Fruit fly (Drosophila melanogaster): Measurements from ENCODE around the gene egh.

The egh gene

dm6 chrX:2581793-2582503 is 6.4 kb upstream of the egh start (continued):
- TF ChIP-seq vri (GFP tag; optimal IDR thresholded peaks at IDR 0.05): no peak
- TF ChIP-seq CG11762 (GFP tag; optimal IDR thresholded peaks at IDR 0.05; ENCODE audit: insufficient read depth): no peak
- TF ChIP-seq lz (GFP tag; optimal IDR thresholded peaks at IDR 0.05): peak; percentile 15
- TF ChIP-seq CG6808 (GFP tag; optimal IDR thresholded peaks at IDR 0.05): no peak
- TF ChIP-seq CG6163 (GFP tag; IDR thresholded peaks at IDR 0.05): peak; percentile 62; the same call in 2 of the 3 replicates
- no peak for TF ChIP-seq Eip93F (GFP tag; optimal IDR thresholded peaks at IDR 0.05)
- no peak for TF ChIP-seq dsx (GFP tag; optimal IDR thresholded peaks at IDR 0.05; ENCODE audit: poor library complexity, severe bottlenecking)
- peak; percentile 19 for TF ChIP-seq topi (GFP tag; optimal IDR thresholded peaks at IDR 0.05)
- TF ChIP-seq Blimp-1 (GFP tag; optimal IDR thresholded peaks at IDR 0.05): no peak
- no peak for TF ChIP-seq Sox15 (GFP tag; optimal IDR thresholded peaks at IDR 0.05)
- no peak for TF ChIP-seq CG3032 (tag; optimal IDR thresholded peaks at IDR 0.05)
- no peak for TF ChIP-seq CG16779 (tag; optimal IDR thresholded peaks at IDR 0.05)
- TF ChIP-seq CG8632 (GFP tag; optimal IDR thresholded peaks at IDR 0.05): no peak
- no peak for TF ChIP-seq Sox102F (GFP tag; optimal IDR thresholded peaks at IDR 0.05)
- TF ChIP-seq pdm3 (GFP tag; optimal IDR thresholded peaks at IDR 0.05): peak; percentile 41
- TF ChIP-seq CG15336 (GFP tag; IDR thresholded peaks at IDR 0.05): 0 out of 2 replicates have a peak, but pooled peaks have one; percentile 28
- no peak for TF ChIP-seq CG8319 (GFP tag; optimal IDR thresholded peaks at IDR 0.05)
- peak; percentile 5 for TF ChIP-seq achi (GFP tag; optimal IDR thresholded peaks at IDR 0.05)

dm6 chrX:2585055-2585715 is 3.1 kb upstream of the egh start, which contains the start of gene CG13760:
CG13760 (minus strand) TSS chrX:2585699.
- TF ChIP-seq Eip93F (GFP tag; optimal IDR thresholded peaks at IDR 0.05) (no peak), Sox102F (GFP tag; optimal IDR thresholded peaks at IDR 0.05) (no peak), CG1621 (tag; optimal IDR thresholded peaks at IDR 0.05) (no peak), CG11762 (GFP tag; optimal IDR thresholded peaks at IDR 0.05; ENCODE audit: insufficient read depth) (no peak), Eip78C (GFP tag) (peak; percentile 57), achi (GFP tag; optimal IDR thresholded peaks at IDR 0.05) (no peak), CG3919 (GFP tag; optimal IDR thresholded peaks at IDR 0.05) (peak; percentile 14), spab (GFP tag; optimal IDR thresholded peaks at IDR 0.05) (no peak), CG15336 (GFP tag; IDR thresholded peaks at IDR 0.05) (no peak), Hr4 (GFP tag; optimal IDR thresholded peaks at IDR 0.05) (peak; percentile 20), CG4318 (GFP tag; optimal IDR thresholded peaks at IDR 0.05) (no peak), CG3032 (tag; optimal IDR thresholded peaks at IDR 0.05) (no peak), Met (GFP tag; optimal IDR thresholded peaks at IDR 0.05) (no peak), CG6854 (GFP tag; optimal IDR thresholded peaks at IDR 0.05) (no peak), CG16779 (tag; optimal IDR thresholded peaks at IDR 0.05) (no peak), cyc (GFP tag; optimal IDR thresholded peaks at IDR 0.05) (peak; percentile 6), Ets21C (GFP tag; optimal IDR thresholded peaks at IDR 0.05) (no peak), CG6808 (GFP tag; optimal IDR thresholded peaks at IDR 0.05) (no peak)

dm6 chrX:2585716-2586082 is 2.6 kb upstream of the egh start, which contains the start of gene wds:
wds (plus strand) TSS chrX:2585980.
- TF ChIP-seq svp (GFP tag): peak; percentile 22
- TF ChIP-seq CG11762 (GFP tag; optimal IDR thresholded peaks at IDR 0.05; ENCODE audit: insufficient read depth): no peak
- TF ChIP-seq Eip78C (GFP tag): peak; percentile 14

- TF ChIP-seq Hr39 (GFP tag; optimal IDR thresholded peaks at IDR 0.05) (peak; percentile 97), dac (GFP tag; optimal IDR thresholded peaks at IDR 0.05) (peak; percentile 94), eg (GFP tag; IDR thresholded peaks at IDR 0.05) (peak; percentile 98), CG3919 (GFP tag; optimal IDR thresholded peaks at IDR 0.05) (peak; percentile 95), Ets96B (tag; optimal IDR thresholded peaks at IDR 0.05) (peak; percentile 77), CG11294 (GFP tag; IDR thresholded peaks at IDR 0.05) (peak; percentile 92), CG16779 (tag; optimal IDR thresholded peaks at IDR 0.05) (peak; percentile 73), pdm3 (GFP tag; optimal IDR thresholded peaks at IDR 0.05) (peak; percentile 96), achi (GFP tag; optimal IDR thresholded peaks at IDR 0.05) (peak; percentile 92), CG11762 (GFP tag; optimal IDR thresholded peaks at IDR 0.05; ENCODE audit: insufficient read depth) (peak; percentile 88), dsx (GFP tag; optimal IDR thresholded peaks at IDR 0.05; ENCODE audit: poor library complexity, severe bottlenecking) (peak; percentile 64), CG8119 (GFP tag; IDR thresholded peaks at IDR 0.05) (peak; percentile 93), CG1621 (tag; optimal IDR thresholded peaks at IDR 0.05) (peak; percentile 81), CG6854 (GFP tag; optimal IDR thresholded peaks at IDR 0.05) (peak; percentile 78), CG6808 (GFP tag; optimal IDR thresholded peaks at IDR 0.05) (peak; percentile 41), Met (GFP tag; optimal IDR thresholded peaks at IDR 0.05) (peak; percentile 92), CG7368 (GFP tag; optimal IDR thresholded peaks at IDR 0.05) (peak; percentile 95), CG6163 (GFP tag; IDR thresholded peaks at IDR 0.05) (peak; percentile 96), fkh (GFP tag; optimal IDR thresholded peaks at IDR 0.05) (peak; percentile 88), CG31627 (GFP tag; optimal IDR thresholded peaks at IDR 0.05) (peak; percentile 97), CG4318 (GFP tag; optimal IDR thresholded peaks at IDR 0.05) (peak; percentile 93), CG6276 (GFP tag; optimal IDR thresholded peaks at IDR 0.05) (peak; percentile 91), Hr38 (GFP tag; optimal IDR thresholded peaks at IDR 0.05) (peak; percentile 77)
These were observed 1.2 kb downstream of the egh start for dm6 chrX:2589446-2590038.
